Fruit fly (Drosophila melanogaster) whole organism, embryonic: ENCODE data around the gene lin-52.

Experiments used
- Asciz ChIP-seq: fragments of 200-800 bp; sonication (Bioruptor generic); optimal IDR thresholded peaks from 2 replicates; lab custom pipeline; 2017; ENCODE audit warnings: missing biosample characterization, mild to moderate bottlenecking, missing genetic modification characterization, missing genetic modification reagents
- Atf6 ChIP-seq: fragments of 200-800 bp; sonication (Bioruptor generic); IDR thresholded peaks from 2 replicates; pipeline ENCODE4 v1.3.6; 2022; ENCODE audit warnings: missing biosample characterization, missing genetic modification characterization
- CG10274 ChIP-seq: fragments of 200-800 bp; sonication (Bioruptor generic); optimal IDR thresholded peaks from 3 replicates; lab custom pipeline; 2017; ENCODE audit warnings: missing biosample characterization, mild to moderate bottlenecking, missing genetic modification characterization
- CG10431 ChIP-seq: fragments of 200-800 bp; sonication (Bioruptor generic); optimal IDR thresholded peaks from 3 replicates; lab custom pipeline; 2018; ENCODE audit warnings: missing biosample characterization, mild to moderate bottlenecking, missing genetic modification characterization
- CG11504 ChIP-seq: fragments of 200-800 bp; sonication (Bioruptor generic); optimal IDR thresholded peaks from 3 replicates; lab custom pipeline; 2019; ENCODE audit warnings: missing biosample characterization, mild to moderate bottlenecking, missing genetic modification characterization, moderate library complexity
- CG17829 ChIP-seq: fragments of 200-800 bp; optimal IDR thresholded peaks from 2 replicates; lab custom pipeline; 2019; ENCODE audit warnings: missing biosample characterization, mild to moderate bottlenecking, missing genetic modification characterization, moderate library complexity
- CG2129 ChIP-seq: fragments of 200-800 bp; sonication (Bioruptor generic); IDR thresholded peaks from 2 replicates; pipeline ENCODE4 v1.3.6; 2022; ENCODE audit warnings: missing biosample characterization, missing genetic modification characterization; ENCODE audit not compliant: partially characterized antibody
- CG2199 ChIP-seq: fragments of 200-800 bp; sonication (Bioruptor generic); IDR thresholded peaks from 3 replicates; pipeline ENCODE4 v1.3.6; 2022; ENCODE audit warnings: missing biosample characterization, missing genetic modification characterization
- CG3065 ChIP-seq: fragments of 200-800 bp; sonication (Bioruptor generic); optimal IDR thresholded peaks from 2 replicates; lab custom pipeline; 2016; ENCODE audit warnings: missing biosample characterization, missing genetic modification characterization
- CG3847 ChIP-seq: fragments of 200-800 bp; sonication (Bioruptor generic); IDR thresholded peaks from 2 replicates; pipeline ENCODE4 v1.3.6; 2022; ENCODE audit warnings: missing biosample characterization, missing genetic modification characterization
- CG42726 ChIP-seq: fragments of 200-800 bp; sonication (Bioruptor generic); IDR thresholded peaks from 2 replicates; pipeline ENCODE4 v1.3.6; 2022; ENCODE audit warnings: missing biosample characterization, missing genetic modification characterization; ENCODE audit not compliant: partially characterized antibody
- CG4730 ChIP-seq: fragments of 200-800 bp; sonication (Bioruptor generic); IDR thresholded peaks from 2 replicates; pipeline ENCODE4 v1.3.6; 2022; ENCODE audit warnings: missing biosample characterization, missing genetic modification characterization
- CG6683 ChIP-seq: fragments of 200-800 bp; sonication (Bioruptor generic); optimal IDR thresholded peaks from 2 replicates; lab custom pipeline; 2017; ENCODE audit warnings: missing biosample characterization, mild to moderate bottlenecking, missing genetic modification characterization, missing genetic modification reagents
- CG9817 ChIP-seq: fragments of 200-800 bp; sonication (Bioruptor generic); optimal IDR thresholded peaks from 2 replicates; lab custom pipeline; 2018; ENCODE audit warnings: missing biosample characterization, mild to moderate bottlenecking, missing genetic modification characterization, moderate library complexity
- Deaf1 ChIP-seq: fragments of 200-800 bp; optimal IDR thresholded peaks from 3 replicates; lab custom pipeline; 2019; ENCODE audit warnings: missing biosample characterization, mild to moderate bottlenecking, missing genetic modification characterization, moderate library complexity
- Dfd ChIP-seq, 2 experiments: fragments of >200 bp; optimal IDR thresholded peaks; 2 replicates each; lab custom pipeline; 2017; ENCODE audit warnings: missing biosample characterization in 2 of 2, missing genetic modification characterization in 2 of 2
- Fer2 ChIP-seq: fragments of 200-800 bp; sonication (Bioruptor generic); optimal IDR thresholded peaks from 2 replicates; lab custom pipeline; 2018; ENCODE audit warnings: missing biosample characterization, mild to moderate bottlenecking, missing genetic modification characterization, moderate library complexity
- Gsc ChIP-seq: fragments of 200-800 bp; sonication (Bioruptor generic); IDR thresholded peaks from 2 replicates; pipeline ENCODE4 v1.3.6; 2022; ENCODE audit warnings: missing biosample characterization, missing genetic modification characterization
- H15 ChIP-seq: fragments of 200-800 bp; sonication (Bioruptor generic); IDR thresholded peaks from 3 replicates; pipeline ENCODE4 v1.3.6; 2022; ENCODE audit warnings: missing biosample characterization, missing genetic modification characterization
- HHEX ChIP-seq: fragments of 200-800 bp; sonication (Bioruptor generic); optimal IDR thresholded peaks from 3 replicates; lab custom pipeline; 2017; ENCODE audit warnings: missing biosample characterization, mild to moderate bottlenecking, missing genetic modification characterization, missing genetic modification reagents
- HmgZ ChIP-seq: fragments of 200-800 bp; sonication (Bioruptor generic); optimal IDR thresholded peaks from 2 replicates; lab custom pipeline; 2018; ENCODE audit warnings: missing biosample characterization, mild to moderate bottlenecking, missing genetic modification characterization
- Hmr ChIP-seq: fragments of 200-800 bp; sonication (Bioruptor generic); optimal IDR thresholded peaks from 3 replicates; lab custom pipeline; 2017; ENCODE audit warnings: mild to moderate bottlenecking, missing biosample characterization, missing genetic modification reagents, missing genetic modification characterization
- Lpt ChIP-seq: fragments of >200 bp; optimal IDR thresholded peaks from 2 replicates; lab custom pipeline; 2018; ENCODE audit warnings: missing biosample characterization, missing genetic modification characterization
- Mad ChIP-seq: fragments of 200-800 bp; sonication (Bioruptor generic); optimal IDR thresholded peaks from 2 replicates; lab custom pipeline; 2016; ENCODE audit warnings: missing biosample characterization, missing genetic modification characterization
- Nf-YA ChIP-seq: fragments of 200-800 bp; sonication (Bioruptor generic); IDR thresholded peaks from 2 replicates; pipeline ENCODE4 v1.3.6; 2022; ENCODE audit warnings: missing biosample characterization, missing genetic modification characterization
- Nf-YB ChIP-seq: fragments of 200-800 bp; sonication (Bioruptor generic); optimal IDR thresholded peaks from 3 replicates; lab custom pipeline; 2019; ENCODE audit warnings: missing biosample characterization, mild to moderate bottlenecking, missing genetic modification characterization, moderate library complexity
- Sox100B ChIP-seq: fragments of 200-800 bp; sonication (Bioruptor generic); optimal IDR thresholded peaks from 3 replicates; lab custom pipeline; 2018; ENCODE audit warnings: missing biosample characterization, mild to moderate bottlenecking, missing genetic modification characterization
- bigmax ChIP-seq: fragments of 200-800 bp; sonication (Bioruptor generic); optimal IDR thresholded peaks from 2 replicates; lab custom pipeline; 2018; ENCODE audit warnings: missing biosample characterization, mild to moderate bottlenecking, missing genetic modification characterization
- chm ChIP-seq: fragments of 200-800 bp; sonication (Bioruptor generic); IDR thresholded peaks from 2 replicates; pipeline ENCODE4 v1.3.6; 2022; ENCODE audit warnings: missing biosample characterization, missing genetic modification characterization
- ci ChIP-seq: fragments of 200-800 bp; sonication (Bioruptor generic); IDR thresholded peaks from 3 replicates; pipeline ENCODE4 v1.3.6; 2022; ENCODE audit warnings: missing biosample characterization, missing genetic modification characterization
- crc ChIP-seq: fragments of 200-800 bp; sonication (Bioruptor generic); optimal IDR thresholded peaks from 2 replicates; lab custom pipeline; 2016; ENCODE audit warnings: missing biosample characterization, missing genetic modification characterization
- crol ChIP-seq: fragments of 200-800 bp; sonication (Bioruptor generic); IDR thresholded peaks from 2 replicates; pipeline ENCODE4 v1.3.6; 2022; ENCODE audit warnings: missing biosample characterization, missing genetic modification characterization
- dpn ChIP-seq, 2 experiments: fragments of 200-800 bp; sonication (Bioruptor generic); optimal IDR thresholded peaks; 3 replicates each; lab custom pipeline; 2016; ENCODE audit warnings: missing biosample characterization in 2 of 2, missing genetic modification characterization in 2 of 2
- emc ChIP-seq: fragments of 200-800 bp; sonication (Bioruptor generic); optimal IDR thresholded peaks from 2 replicates; lab custom pipeline; 2016; ENCODE audit warnings: missing biosample characterization, missing genetic modification characterization
- gfzf ChIP-seq: fragments of 200-800 bp; sonication (Bioruptor generic); optimal IDR thresholded peaks from 2 replicates; lab custom pipeline; 2016; ENCODE audit warnings: missing biosample characterization, mild to moderate bottlenecking, missing genetic modification characterization, moderate library complexity
- gsb ChIP-seq: fragments of 200-800 bp; sonication (Bioruptor generic); IDR thresholded peaks from 2 replicates; pipeline ENCODE4 v1.3.6; 2022; ENCODE audit warnings: missing biosample characterization, missing genetic modification characterization
- kni ChIP-seq: fragments of 200-800 bp; sonication (Bioruptor generic); optimal IDR thresholded peaks from 3 replicates; lab custom pipeline; 2017; ENCODE audit warnings: mild to moderate bottlenecking, missing biosample characterization, missing genetic modification reagents, missing genetic modification characterization
- luna ChIP-seq: fragments of 200-800 bp; sonication (Bioruptor generic); optimal IDR thresholded peaks from 2 replicates; lab custom pipeline; 2016; ENCODE audit warnings: missing biosample characterization, missing genetic modification characterization
- onecut ChIP-seq: fragments of 200-800 bp; sonication (Bioruptor generic); IDR thresholded peaks from 2 replicates; pipeline ENCODE4 v1.3.6; 2022; ENCODE audit warnings: missing biosample characterization, missing genetic modification characterization
- pan ChIP-seq, 4 experiments: fragments of >200 bp in 3 of 4; fragments of 200-800 bp in 1 of 4; sonication (Bioruptor generic) in 1 of 4; optimal IDR thresholded peaks in 3 of 4; IDR thresholded peaks in 1 of 4; 2 replicates each; pipeline versions ENCODE4 v1.3.6 to Lab custom; 2017 to 2022; ENCODE audit warnings: missing biosample characterization in 2 of 4, missing genetic modification characterization in 2 of 4, mixed read lengths in 1 of 4
- peb ChIP-seq: fragments of 200-800 bp; sonication (Bioruptor generic); IDR thresholded peaks from 2 replicates; pipeline ENCODE4 v1.3.6; 2022; ENCODE audit warnings: missing biosample characterization, missing genetic modification characterization
- pho ChIP-seq: fragments of 200-800 bp; sonication (Bioruptor generic); optimal IDR thresholded peaks from 2 replicates; lab custom pipeline; 2016; ENCODE audit warnings: missing biosample characterization, missing genetic modification characterization
- pros ChIP-seq: fragments of 200-800 bp; sonication (Bioruptor generic); optimal IDR thresholded peaks from 3 replicates; lab custom pipeline; 2019; ENCODE audit warnings: missing biosample characterization, mild to moderate bottlenecking, missing genetic modification characterization, moderate library complexity
- sens ChIP-seq: fragments of 200-800 bp; sonication (Bioruptor generic); peaks from one replicate; lab custom pipeline; 2016; ENCODE audit warnings: missing biosample characterization, missing genetic modification characterization
- sim ChIP-seq: fragments of 200-800 bp; sonication (Bioruptor generic); IDR thresholded peaks from 2 replicates; pipeline ENCODE4 v1.3.6; 2022; ENCODE audit warnings: missing biosample characterization, missing genetic modification characterization
- tll ChIP-seq, 2 experiments: fragments of 200-800 bp in 1 of 2; fragments of >200 bp in 1 of 2; sonication (Bioruptor generic) in 1 of 2; optimal IDR thresholded peaks; 2 replicates each; lab custom pipeline; 2017 to 2019; ENCODE audit warnings: missing biosample characterization in 2 of 2, missing genetic modification characterization in 2 of 2, mild to moderate bottlenecking in 1 of 2, moderate library complexity in 1 of 2
- tx ChIP-seq: fragments of 200-800 bp; sonication (Bioruptor generic); optimal IDR thresholded peaks from 2 replicates; lab custom pipeline; 2016; ENCODE audit warnings: missing biosample characterization, missing genetic modification characterization
- z ChIP-seq: fragments of 200-800 bp; sonication (Bioruptor generic); IDR thresholded peaks from 3 replicates; pipeline ENCODE4 v1.3.6; 2022; ENCODE audit warnings: missing biosample characterization, missing genetic modification characterization
- zen2 ChIP-seq: fragments of 200-800 bp; sonication (Bioruptor generic); IDR thresholded peaks from 3 replicates; pipeline ENCODE4 v1.3.6; 2022; ENCODE audit warnings: missing biosample characterization, missing genetic modification characterization; ENCODE audit not compliant: partially characterized antibody
- zf30C ChIP-seq: fragments of 200-800 bp; sonication (Bioruptor generic); optimal IDR thresholded peaks from 3 replicates; lab custom pipeline; 2018; ENCODE audit warnings: missing biosample characterization, mild to moderate bottlenecking, missing genetic modification characterization

lin-52 gene

DNA sequence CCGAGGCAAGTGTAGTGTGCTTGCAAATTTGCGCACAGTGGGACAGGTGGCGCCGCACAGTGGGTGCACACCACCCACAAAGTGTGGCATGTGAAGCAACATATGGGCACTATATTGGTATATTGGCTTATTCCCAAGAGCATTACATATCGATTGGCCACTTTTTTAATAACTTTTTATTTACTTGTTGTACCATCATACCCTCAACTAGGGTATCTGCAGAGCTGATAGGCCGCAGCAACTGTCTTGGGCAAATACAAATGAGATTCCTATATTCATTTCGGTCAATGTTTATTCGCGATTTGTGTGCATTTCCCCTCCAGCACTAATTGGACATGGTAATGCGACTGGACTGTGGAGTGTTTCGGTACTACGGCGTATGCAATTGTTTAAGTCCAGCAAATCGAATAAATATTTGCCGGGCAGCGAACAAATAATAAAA, 30.0 kb downstream of the lin-52 start (continued):
- no peak for TF ChIP-seq CG10431
- TF ChIP-seq Hmr = no peak
- TF ChIP-seq HHEX (GFP tag; lab: Kevin White, UChicago) = peak; percentile 28
- TF ChIP-seq Sox100B (GFP tag; lab: Kevin White, UChicago) = peak; percentile 56
- TF ChIP-seq CG3847 (GFP tag; lab: Robert Waterston, UW) = no peak
- peak; percentile 17 for TF ChIP-seq crc (GFP tag; lab: Kevin White, UChicago)
- no peak for TF ChIP-seq CG3065 (GFP tag; lab: Kevin White, UChicago)
- no peak for TF ChIP-seq tll (GFP tag; optimal IDR thresholded peaks at IDR 0.05; lab: Kevin White, UChicago)
- no peak for TF ChIP-seq crol (GFP tag; lab: Robert Waterston, UW)
- TF ChIP-seq Deaf1 (tag; lab: Kevin White, UChicago) = no peak
- no peak for TF ChIP-seq Dfd (GFP tag; optimal IDR thresholded peaks at IDR 0.05; lab: Kevin White, UChicago)
- no peak for TF ChIP-seq CG6683
- TF ChIP-seq gsb (GFP tag; lab: Robert Waterston, UW) = no peak
- no peak for TF ChIP-seq Mad (GFP tag; lab: Kevin White, UChicago)
- peak; percentile 72 for TF ChIP-seq CG11504 (tag; lab: Kevin White, UChicago)
- no peak for TF ChIP-seq luna (GFP tag; lab: Kevin White, UChicago)
- peak; percentile 30; the same call in 1 of the 3 replicates for TF ChIP-seq H15
- no peak for TF ChIP-seq zf30C (GFP tag; lab: Kevin White, UChicago)
- TF ChIP-seq CG2129 (GFP tag; lab: Robert Waterston, UW) = no peak
- TF ChIP-seq ci (GFP tag; lab: Robert Waterston, UW) = peak; percentile 72
- TF ChIP-seq Asciz (GFP tag; lab: Kevin White, UChicago) = peak; percentile 70
- no peak for TF ChIP-seq Atf6 (GFP tag; lab: Robert Waterston, UW)
- peak; percentile 29 for TF ChIP-seq Nf-YB
- no peak for TF ChIP-seq HmgZ (tag; lab: Kevin White, UChicago)
- no peak for TF ChIP-seq CG9817
- TF ChIP-seq chm (GFP tag; lab: Robert Waterston, UW) = no peak
- TF ChIP-seq zen2 (GFP tag; lab: Robert Waterston, UW) = no peak
- no peak for TF ChIP-seq z (GFP tag; lab: Robert Waterston, UW)
- no peak for TF ChIP-seq emc
- no peak for TF ChIP-seq pros (GFP tag; lab: Kevin White, UChicago)
- peak; percentile 6 for TF ChIP-seq CG10274 (GFP tag; lab: Kevin White, UChicago)
- TF ChIP-seq Gsc (GFP tag; lab: Robert Waterston, UW) = 0 out of 2 replicates have a peak, but pooled peaks have one; percentile 30
- no peak for TF ChIP-seq sim (GFP tag; lab: Robert Waterston, UW)
- peak; percentile 35 for TF ChIP-seq onecut (GFP tag; lab: Robert Waterston, UW)
- TF ChIP-seq CG2199 (GFP tag; lab: Robert Waterston, UW) = no peak
- TF ChIP-seq kni (GFP tag; lab: Kevin White, UChicago) = no peak
- TF ChIP-seq tx = peak; percentile 24
- no peak for TF ChIP-seq Lpt (GFP tag; lab: Kevin White, UChicago)
- no peak for TF ChIP-seq gfzf (GFP tag; lab: Kevin White, UChicago)
- peak; percentile 32 to 46 for TF ChIP-seq dpn (GFP tag; optimal IDR thresholded peaks at IDR 0.05; lab: Kevin White, UChicago)
- no peak for TF ChIP-seq bigmax
- TF ChIP-seq CG17829 (tag; lab: Kevin White, UChicago) = peak; percentile 17
- TF ChIP-seq CG42726 (GFP tag; lab: Robert Waterston, UW) = no peak
- no peak for TF ChIP-seq pan (optimal IDR thresholded peaks at IDR 0.05; lab: Kevin White, UChicago)
- TF ChIP-seq pan (GFP tag; optimal IDR thresholded peaks at IDR 0.05 in 1 of 2, IDR thresholded peaks at IDR 0.05 in 1 of 2) = peak in 1 of 2 experiments; percentile 55
- TF ChIP-seq Nf-YA (GFP tag; lab: Robert Waterston, UW) = peak; percentile 51; the same call in 1 of the 2 replicates
- TF ChIP-seq Fer2 (tag; lab: Kevin White, UChicago) = no peak
- no peak for TF ChIP-seq pho (GFP tag; lab: Kevin White, UChicago)
- peak; percentile 20; the same call in 1 of the 2 replicates for TF ChIP-seq peb
- TF ChIP-seq CG4730 (GFP tag; lab: Robert Waterston, UW) = 0 out of 2 replicates have a peak, but pooled peaks have one; percentile 13
- peak; percentile 94 for TF ChIP-seq sens (GFP tag; lab: Kevin White, UChicago)
